Worm (Caenorhabditis elegans): ENCODE results near the gene tap-1.

tap-1 gene

DNA sequence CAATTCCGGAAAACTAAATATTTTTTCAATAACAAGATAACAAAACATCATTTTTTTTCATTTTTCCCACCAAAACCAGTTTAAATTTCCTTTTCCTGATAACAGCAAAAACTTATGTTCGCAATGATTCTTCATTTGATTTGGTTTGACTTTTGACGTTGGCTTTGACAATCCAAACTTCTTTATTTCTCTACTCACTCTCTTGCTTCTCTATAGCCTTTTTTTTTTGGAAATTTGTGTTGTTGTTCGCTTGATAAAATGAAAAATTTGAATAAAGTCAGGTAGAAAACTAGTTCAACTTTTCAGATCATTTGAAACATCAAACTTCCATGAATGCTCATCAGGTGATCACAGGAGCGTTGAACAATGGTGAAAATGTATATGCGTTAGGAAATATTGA, 21.6 kb downstream of the tap-1 start, which contains the start of gene rbc-1:
rbc-1 (plus strand) TSS at position 301 of the 400 bp plus-strand sequence.
- TF ChIP-seq lin-54 (GFP tag; optimal IDR thresholded peaks at IDR 0.05) = no peak
- TF ChIP-seq let-526 (GFP tag; IDR thresholded peaks at IDR 0.05) = no peak
- TF ChIP-seq attf-5 (GFP tag; optimal IDR thresholded peaks at IDR 0.05) = no peak
- no peak for TF ChIP-seq Y53F4B.3 (GFP tag; IDR thresholded peaks at IDR 0.05)
- TF ChIP-seq dpff-1 (tag; optimal IDR thresholded peaks at IDR 0.05) = no peak
- no peak for TF ChIP-seq attf-6 (GFP tag; IDR thresholded peaks at IDR 0.05)
- no peak for TF ChIP-seq hrde-1 (tag; optimal IDR thresholded peaks at IDR 0.05; ENCODE audit: borderline replicate concordance)
- TF ChIP-seq cebp-1 (GFP tag; IDR thresholded peaks at IDR 0.05) = no peak
- no peak for TF ChIP-seq cebp-1 (tag; optimal IDR thresholded peaks at IDR 0.05)
- TF ChIP-seq K11D2.4 (GFP tag; IDR thresholded peaks at IDR 0.05) = no peak

- peak; percentile 30 for TF ChIP-seq rpc-1 (optimal IDR thresholded peaks at IDR 0.05)
- peak; percentile 65 for TF ChIP-seq rpc-1 (tag; optimal IDR thresholded peaks at IDR 0.05)
- peak; percentile 41 for TF ChIP-seq tbp1 (GFP tag; optimal IDR thresholded peaks at IDR 0.05)
- TF ChIP-seq hmg-1.2 (GFP tag; IDR thresholded peaks at IDR 0.05) = no peak
- no peak for TF ChIP-seq nhr-80 (tag; optimal IDR thresholded peaks at IDR 0.05)
- TF ChIP-seq nfya-1 (tag; optimal IDR thresholded peaks at IDR 0.05; ENCODE audit: borderline replicate concordance, insufficient read depth) = no peak
- no peak for TF ChIP-seq zim-3 (tag; optimal IDR thresholded peaks at IDR 0.05)
- TF ChIP-seq D2030.7 (GFP tag; IDR thresholded peaks at IDR 0.05) = peak; percentile 58
- TF ChIP-seq F10E7.11 (tag; optimal IDR thresholded peaks at IDR 0.05) = no peak
- TF ChIP-seq T26A5.8 (tag; optimal IDR thresholded peaks at IDR 0.05) = no peak
- no peak for TF ChIP-seq hlh-12 (tag; optimal IDR thresholded peaks at IDR 0.05)
- TF ChIP-seq nhr-90 (tag; optimal IDR thresholded peaks at IDR 0.05) = no peak
- TF ChIP-seq lin-40 (tag; optimal IDR thresholded peaks at IDR 0.05) = no peak
- no peak for TF ChIP-seq hsf-1 (GFP tag; IDR thresholded peaks at IDR 0.05)
- no peak for TF ChIP-seq egrh-3 (GFP tag; IDR thresholded peaks at IDR 0.05)
- TF ChIP-seq B0019.2 (GFP tag; conservative IDR thresholded peaks at IDR 0.05) = no peak
- TF ChIP-seq ceh-91 (GFP tag; IDR thresholded peaks at IDR 0.05) = no peak
- TF ChIP-seq dox-1 (GFP tag; IDR thresholded peaks at IDR 0.05) = peak; percentile 33; the same call in 1 of the 2 replicates
- no peak for TF ChIP-seq ztf-28 (GFP tag; IDR thresholded peaks at IDR 0.05)
- TF ChIP-seq tbx-9 (tag; optimal IDR thresholded peaks at IDR 0.05; ENCODE audit: borderline replicate concordance) = no peak
Measured at ce11 chrX:14621207-14621606, 31.8 kb downstream of the tap-1 start.

- TF ChIP-seq lin-35 (GFP tag; optimal IDR thresholded peaks at IDR 0.05) = no peak
- no peak for TF ChIP-seq lsy-27 (tag; optimal IDR thresholded peaks at IDR 0.05; ENCODE audit: borderline replicate concordance, insufficient read depth)
- TF ChIP-seq somi-1 (GFP tag; optimal IDR thresholded peaks at IDR 0.05) = no peak
- no peak for TF ChIP-seq K11D2.4 (GFP tag; IDR thresholded peaks at IDR 0.05)
- TF ChIP-seq tbx-9 (tag; optimal IDR thresholded peaks at IDR 0.05; ENCODE audit: borderline replicate concordance) = no peak
- TF ChIP-seq lin-40 (tag; optimal IDR thresholded peaks at IDR 0.05) = no peak
- no peak for TF ChIP-seq nfya-2 (GFP tag; IDR thresholded peaks at IDR 0.05)
- no peak for TF ChIP-seq Y79H2A.3 (GFP tag; conservative IDR thresholded peaks at IDR 0.05)
- TF ChIP-seq akir-1 (GFP tag; optimal IDR thresholded peaks at IDR 0.05) = no peak
- no peak for TF ChIP-seq tlf-1 (GFP tag; optimal IDR thresholded peaks at IDR 0.05)
- TF ChIP-seq atf-7 (tag; optimal IDR thresholded peaks at IDR 0.05) = no peak
- no peak for TF ChIP-seq ztf-6 (GFP tag; IDR thresholded peaks at IDR 0.05)
- TF ChIP-seq hlh-12 (tag; optimal IDR thresholded peaks at IDR 0.05) = no peak
- TF ChIP-seq chd-7 (tag; optimal IDR thresholded peaks at IDR 0.05) = no peak
- no peak for TF ChIP-seq dpl-1 (GFP tag; optimal IDR thresholded peaks at IDR 0.05)
- TF ChIP-seq unc-62 (GFP tag; optimal IDR thresholded peaks at IDR 0.05) = no peak
- no peak for TF ChIP-seq fkh-3 (tag; optimal IDR thresholded peaks at IDR 0.05)
- TF ChIP-seq ama-1 (optimal IDR thresholded peaks at IDR 0.05) = no peak
- TF ChIP-seq ama-1 (GFP tag; optimal IDR thresholded peaks at IDR 0.05) = no peak
- TF ChIP-seq let-607 (tag; optimal IDR thresholded peaks at IDR 0.05) = no peak
Measured at ce11 chrX:14628816-14629215, 39.4 kb downstream of the tap-1 start, which contains the start of gene F54E4.2. F54E4.2 (minus strand) TSS chrX:14628916.
